Worm (Caenorhabditis elegans): ENCODE data around the gene F59B1.2.

F59B1.2 gene

ce11 chrV:3637086-3637485, 3.9 kb downstream of the F59B1.2 start, which contains the start of gene srx-41:
srx-41 (minus strand) TSS chrV:3637186.
- TF ChIP-seq fkh-10 (GFP tag; optimal IDR thresholded peaks at IDR 0.05), result no peak
- TF ChIP-seq pha-4 (tag; optimal IDR thresholded peaks at IDR 0.05), result no peak
- no peak for TF ChIP-seq lin-11 (tag; optimal IDR thresholded peaks at IDR 0.05)
- no peak for TF ChIP-seq hlh-6 (tag; optimal IDR thresholded peaks at IDR 0.05)
- no peak for TF ChIP-seq ceh-18 (tag; optimal IDR thresholded peaks at IDR 0.05)
- no peak for TF ChIP-seq ttx-3 (tag; optimal IDR thresholded peaks at IDR 0.05)
- no peak for TF ChIP-seq sdc-2 (tag; optimal IDR thresholded peaks at IDR 0.05)

ce11 chrV:3639873-3640272, 6.7 kb downstream of the F59B1.2 start:
- TF ChIP-seq hlh-15 (tag; optimal IDR thresholded peaks at IDR 0.05), result no peak
- no peak for TF ChIP-seq pha-4 (tag; optimal IDR thresholded peaks at IDR 0.05)
- TF ChIP-seq ztf-16 (tag; optimal IDR thresholded peaks at IDR 0.05), result no peak
- no peak for TF ChIP-seq ceh-22 (tag; optimal IDR thresholded peaks at IDR 0.05)
- no peak for TF ChIP-seq gmeb-2 (tag; optimal IDR thresholded peaks at IDR 0.05)
- TF ChIP-seq K02D7.2 (tag; optimal IDR thresholded peaks at IDR 0.05), result no peak
- no peak for TF ChIP-seq hlh-13 (GFP tag; optimal IDR thresholded peaks at IDR 0.05)
- no peak for TF ChIP-seq ceh-9 (tag; optimal IDR thresholded peaks at IDR 0.05)

- no peak for TF ChIP-seq ceh-24 (tag; optimal IDR thresholded peaks at IDR 0.05)
- no peak for TF ChIP-seq zip-5 (tag; optimal IDR thresholded peaks at IDR 0.05)
- TF ChIP-seq F13H6.1 (tag; optimal IDR thresholded peaks at IDR 0.05), result no peak
- peak; percentile 18 for TF ChIP-seq tbx-2 (tag; optimal IDR thresholded peaks at IDR 0.05)
- peak; percentile 37 for TF ChIP-seq elt-2 (tag; optimal IDR thresholded peaks at IDR 0.05)
- no peak for TF ChIP-seq ceh-14 (tag; optimal IDR thresholded peaks at IDR 0.05)
- TF ChIP-seq fax-1 (tag; optimal IDR thresholded peaks at IDR 0.05), result no peak
Observed at ce11 chrV:3644193-3644693, 11.1 kb downstream of the F59B1.2 start, which contains the start of gene F59B1.8. F59B1.8 (minus strand) TSS chrV:3644243.

- TF ChIP-seq ceh-31 (tag; optimal IDR thresholded peaks at IDR 0.05) (no peak), ceh-48 (tag; optimal IDR thresholded peaks at IDR 0.05) (no peak), pqm-1 (tag; optimal IDR thresholded peaks at IDR 0.05) (no peak), madf-2 (tag; optimal IDR thresholded peaks at IDR 0.05) (no peak), ceh-18 (tag; optimal IDR thresholded peaks at IDR 0.05) (no peak), elt-2 (tag; optimal IDR thresholded peaks at IDR 0.05) (no peak), ahr-1 (tag; optimal IDR thresholded peaks at IDR 0.05) (no peak), elt-4 (tag; optimal IDR thresholded peaks at IDR 0.05) (no peak), unc-42 (tag; optimal IDR thresholded peaks at IDR 0.05) (no peak), dmd-4 (tag; optimal IDR thresholded peaks at IDR 0.05; ENCODE audit: borderline replicate concordance) (no peak), unc-3 (GFP tag; conservative IDR thresholded peaks at IDR 0.05) (no peak), unc-3 (tag; optimal IDR thresholded peaks at IDR 0.05) (no peak), fkh-10 (GFP tag; optimal IDR thresholded peaks at IDR 0.05) (no peak), ceh-2 (tag; optimal IDR thresholded peaks at IDR 0.05) (no peak), ceh-34 (tag; optimal IDR thresholded peaks at IDR 0.05) (no peak)
Observed at ce11 chrV:3647862-3648261, 14.7 kb downstream of the F59B1.2 start, which contains the start of gene F59B1.10. F59B1.10 (minus strand) TSS chrV:3647962.

- TF ChIP-seq elt-4 (tag; optimal IDR thresholded peaks at IDR 0.05), result no peak
Observed at ce11 chrV:3649473-3649872, 16.3 kb downstream of the F59B1.2 start, which contains the start of gene str-114. str-114 (plus strand) TSS chrV:3649773.

ce11 chrV:3659472-3659871, 26.3 kb downstream of the F59B1.2 start, which contains the start of gene acr-23:
acr-23 (minus strand) TSS chrV:3659572.
- TF ChIP-seq pha-4 (tag; optimal IDR thresholded peaks at IDR 0.05) (no peak), ceh-34 (tag; optimal IDR thresholded peaks at IDR 0.05) (no peak), sox-4 (tag; optimal IDR thresholded peaks at IDR 0.05) (no peak), sdc-2 (tag; optimal IDR thresholded peaks at IDR 0.05) (no peak), elt-2 (tag; optimal IDR thresholded peaks at IDR 0.05) (no peak), T23F11.4 (GFP tag; optimal IDR thresholded peaks at IDR 0.05) (no peak), fkh-6 (tag; optimal IDR thresholded peaks at IDR 0.05) (no peak), unc-55 (GFP tag; optimal IDR thresholded peaks at IDR 0.05) (no peak), ceh-31 (tag; optimal IDR thresholded peaks at IDR 0.05) (no peak), Y22D7AL.16 (tag; optimal IDR thresholded peaks at IDR 0.05) (no peak), ahr-1 (tag; optimal IDR thresholded peaks at IDR 0.05) (no peak), K09A11.1 (tag; optimal IDR thresholded peaks at IDR 0.05; ENCODE audit: insufficient read depth) (no peak), C08G9.2 (tag; optimal IDR thresholded peaks at IDR 0.05) (no peak), ttx-3 (tag; optimal IDR thresholded peaks at IDR 0.05) (no peak), npax-4 (tag; optimal IDR thresholded peaks at IDR 0.05) (no peak), pax-1 (tag; optimal IDR thresholded peaks at IDR 0.05) (no peak), elt-4 (tag; optimal IDR thresholded peaks at IDR 0.05) (no peak), hlh-30 (tag; optimal IDR thresholded peaks at IDR 0.05; ENCODE audit: insufficient read depth) (no peak), hlh-15 (tag; optimal IDR thresholded peaks at IDR 0.05) (no peak)

All from whole organism, late embryonic.